Fruit fly (Drosophila melanogaster): ENCODE results near the gene Irp-1A.

DNA sequence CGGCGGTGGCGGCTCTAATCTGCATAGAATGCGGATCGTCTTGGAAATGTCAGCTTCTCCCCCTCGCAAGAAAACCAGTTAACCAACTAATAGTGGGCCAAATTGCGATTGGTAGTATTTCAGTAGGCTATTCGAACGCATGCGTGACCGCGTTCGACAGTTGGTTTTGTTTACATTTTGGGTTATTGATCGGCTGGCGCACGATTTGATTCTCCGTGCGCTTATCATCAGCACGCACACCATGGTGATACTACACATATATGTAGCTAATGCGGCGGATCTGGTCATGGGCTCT, 29.2 kb upstream of the Irp-1A start:
- TF ChIP-seq Sin3A (optimal IDR thresholded peaks at IDR 0.05) (no peak), Myc (optimal IDR thresholded peaks at IDR 0.05) (no peak), h (optimal IDR thresholded peaks at IDR 0.05) (no peak), ttk (optimal IDR thresholded peaks at IDR 0.05) (no peak)
